Fruit fly (Drosophila melanogaster): Measurements from ENCODE around the gene CG7878.

The CG7878 gene

DNA sequence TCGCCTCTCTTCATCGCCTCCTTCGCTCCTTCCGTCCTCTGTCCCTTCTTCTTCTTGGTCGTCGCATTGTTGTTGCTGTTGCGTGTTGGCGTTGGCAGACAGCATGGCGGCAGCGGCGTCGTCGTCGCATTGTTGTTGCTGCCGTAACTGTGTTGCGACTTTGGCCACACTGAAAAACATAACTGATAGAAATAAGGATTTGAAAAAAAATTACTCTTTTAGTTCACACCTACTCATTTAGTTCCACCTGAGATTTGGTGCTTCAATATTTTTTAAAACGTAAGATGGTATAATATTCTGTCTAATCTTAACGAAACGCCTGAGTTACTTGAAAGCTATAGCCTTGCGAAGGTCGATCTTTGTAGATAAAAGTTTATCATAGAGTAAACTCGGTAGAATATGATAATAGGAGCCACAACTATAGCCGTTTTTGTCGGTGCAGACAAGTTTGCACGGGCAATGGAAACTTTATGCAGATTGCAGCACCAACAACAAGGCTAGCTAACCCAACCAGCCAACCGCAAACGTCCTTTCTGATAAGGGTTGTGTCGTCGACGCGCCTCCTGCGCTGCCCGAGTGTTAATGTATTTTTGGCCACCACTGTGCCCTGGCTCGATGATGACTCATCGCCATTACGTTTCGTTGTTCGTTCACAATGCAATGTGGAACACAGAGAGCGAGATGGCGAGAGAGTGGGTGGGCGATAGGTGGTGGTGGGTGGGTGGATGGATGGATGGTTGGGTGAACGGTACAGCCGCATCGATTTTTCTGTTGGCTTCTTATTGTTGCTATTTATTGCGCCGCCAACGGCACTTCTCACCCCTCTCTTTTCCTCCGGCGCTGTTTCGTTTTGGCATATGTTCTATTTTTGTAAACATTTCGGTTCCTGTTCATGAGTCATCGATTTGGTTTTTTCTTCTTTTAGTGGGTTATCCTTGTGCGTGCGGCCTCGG is 9.4 kb upstream of the CG7878 start:
- no peak for TF ChIP-seq insv (optimal IDR thresholded peaks at IDR 0.05)
- TF ChIP-seq h (optimal IDR thresholded peaks at IDR 0.05), result no peak

DNA sequence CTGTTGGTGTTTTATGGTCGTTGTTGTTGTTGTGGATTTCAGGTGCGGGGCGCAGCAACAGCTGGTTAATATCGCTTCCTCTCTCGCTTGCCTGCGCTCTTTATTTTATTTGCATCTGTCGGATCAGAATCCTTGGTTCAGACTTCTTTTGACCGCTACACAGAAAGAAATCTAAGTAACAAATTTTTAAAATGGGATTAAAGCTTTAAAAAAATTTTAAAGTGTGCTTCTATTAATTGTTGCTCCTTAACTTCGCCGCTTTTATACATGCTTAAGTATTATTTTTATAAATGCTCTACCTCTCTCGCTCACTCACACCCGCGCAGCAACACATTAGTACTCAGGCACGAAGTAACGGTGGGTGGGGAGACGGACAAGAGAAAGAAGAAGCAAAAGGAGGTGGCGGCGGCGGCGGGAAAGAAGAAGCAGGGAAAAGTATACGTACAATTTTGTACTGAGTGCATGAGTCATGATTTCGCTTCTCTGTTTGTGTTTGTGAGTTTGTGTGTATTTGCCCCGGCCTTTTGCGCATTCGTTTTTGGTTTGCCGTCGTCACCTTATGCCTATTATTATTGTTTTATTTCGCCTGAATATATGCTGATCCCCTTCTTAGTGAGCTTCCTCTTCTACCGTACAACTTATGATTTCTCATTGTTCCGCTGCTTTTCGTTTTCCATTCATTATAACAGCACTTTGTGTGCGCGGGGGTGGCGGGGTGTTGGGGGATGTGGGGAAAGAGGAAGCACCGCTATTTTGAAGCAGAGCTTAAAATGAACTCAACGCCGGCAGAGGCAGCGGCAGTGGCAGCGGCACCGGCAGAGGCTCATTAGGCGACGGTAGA is 8.5 kb upstream of the CG7878 start:
- TF ChIP-seq Sin3A (optimal IDR thresholded peaks at IDR 0.05), result no peak
- TF ChIP-seq insv (optimal IDR thresholded peaks at IDR 0.05), result no peak
- TF ChIP-seq Myc (optimal IDR thresholded peaks at IDR 0.05), result no peak
- TF ChIP-seq h (optimal IDR thresholded peaks at IDR 0.05), result no peak
- TF ChIP-seq ttk (optimal IDR thresholded peaks at IDR 0.05), result no peak
- TF ChIP-seq psq (optimal IDR thresholded peaks at IDR 0.05), result no peak

DNA sequence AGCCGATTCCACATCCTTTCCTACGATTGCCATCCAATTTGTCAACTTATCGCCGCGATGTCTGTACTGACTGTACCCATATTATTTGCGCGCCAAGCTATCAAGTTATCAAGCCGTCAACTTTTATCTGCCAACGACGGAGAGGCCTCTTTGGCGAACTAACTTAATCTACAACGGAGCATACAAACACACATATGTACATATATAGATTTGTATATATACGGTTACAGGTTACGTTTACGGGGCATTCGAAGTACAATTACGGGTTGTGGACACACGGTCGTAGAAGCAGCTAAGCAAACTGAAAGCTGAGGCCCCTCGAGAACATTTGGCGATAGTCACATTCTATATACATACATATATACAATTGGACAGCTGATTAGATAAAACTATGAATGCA is 7.3 kb upstream of the CG7878 start:
- TF ChIP-seq h (optimal IDR thresholded peaks at IDR 0.05) (no peak), psq (optimal IDR thresholded peaks at IDR 0.05) (no peak), ttk (optimal IDR thresholded peaks at IDR 0.05) (no peak), insv (optimal IDR thresholded peaks at IDR 0.05) (no peak), Myc (optimal IDR thresholded peaks at IDR 0.05) (no peak), Sin3A (optimal IDR thresholded peaks at IDR 0.05) (no peak)

DNA sequence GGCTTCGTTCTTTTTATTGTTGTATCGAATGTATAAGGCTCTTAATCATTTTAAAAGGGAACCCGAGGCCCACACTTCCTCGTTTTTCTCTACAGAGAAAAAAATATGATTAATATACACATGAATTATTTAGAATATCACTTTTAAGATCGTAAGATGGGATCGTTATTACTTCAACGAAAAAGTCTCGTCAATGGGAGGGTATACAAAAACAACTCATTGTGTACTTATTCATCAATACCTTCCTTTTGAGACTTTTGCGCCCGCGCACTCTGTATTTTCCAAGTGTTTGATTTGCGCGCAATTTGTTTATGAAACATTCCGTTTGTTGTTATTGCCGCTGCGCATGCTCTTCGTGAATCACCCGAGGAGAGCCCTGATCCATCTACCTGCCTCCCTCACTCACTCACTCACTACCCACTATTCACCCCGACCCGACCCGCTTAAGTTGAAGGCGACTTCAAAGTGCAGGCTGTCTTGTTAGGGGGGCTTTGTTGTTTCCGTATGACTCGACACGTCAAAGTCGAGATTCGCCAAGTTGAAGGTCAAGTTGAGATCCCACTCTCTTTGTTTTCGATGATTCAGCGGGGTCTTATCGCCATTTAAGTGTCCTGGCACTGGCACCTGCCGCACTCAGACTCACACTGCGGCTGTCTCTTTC is 6.4 kb upstream of the CG7878 start:
- TF ChIP-seq Myc (optimal IDR thresholded peaks at IDR 0.05) (no peak), psq (optimal IDR thresholded peaks at IDR 0.05) (no peak), Sin3A (optimal IDR thresholded peaks at IDR 0.05) (no peak), insv (optimal IDR thresholded peaks at IDR 0.05) (no peak), ttk (optimal IDR thresholded peaks at IDR 0.05) (no peak), h (optimal IDR thresholded peaks at IDR 0.05) (no peak)

DNA sequence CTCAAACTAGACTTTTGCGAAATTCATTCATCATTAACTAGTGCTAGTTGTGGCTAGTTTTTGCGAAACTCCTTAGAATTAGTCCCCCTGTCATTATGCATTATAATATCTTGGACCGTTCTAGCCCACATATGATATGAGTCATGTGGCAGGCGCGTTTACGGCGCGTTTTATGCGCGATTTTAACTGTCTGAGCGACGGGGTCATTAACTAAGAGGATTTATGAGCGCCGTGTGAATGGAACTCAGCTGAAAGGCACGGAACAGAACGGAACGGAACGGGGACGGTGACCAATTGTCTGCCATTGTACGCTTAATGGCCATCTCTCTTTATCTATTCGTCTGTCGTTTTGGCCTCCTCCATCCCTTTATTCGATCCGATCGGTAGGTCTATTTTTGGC is 4.5 kb upstream of the CG7878 start:
- no peak for TF ChIP-seq Myc (optimal IDR thresholded peaks at IDR 0.05)
- TF ChIP-seq ttk (optimal IDR thresholded peaks at IDR 0.05), result no peak
- TF ChIP-seq insv (optimal IDR thresholded peaks at IDR 0.05), result no peak
- no peak for TF ChIP-seq psq (optimal IDR thresholded peaks at IDR 0.05)
- no peak for TF ChIP-seq h (optimal IDR thresholded peaks at IDR 0.05)
- TF ChIP-seq Sin3A (optimal IDR thresholded peaks at IDR 0.05), result no peak

DNA sequence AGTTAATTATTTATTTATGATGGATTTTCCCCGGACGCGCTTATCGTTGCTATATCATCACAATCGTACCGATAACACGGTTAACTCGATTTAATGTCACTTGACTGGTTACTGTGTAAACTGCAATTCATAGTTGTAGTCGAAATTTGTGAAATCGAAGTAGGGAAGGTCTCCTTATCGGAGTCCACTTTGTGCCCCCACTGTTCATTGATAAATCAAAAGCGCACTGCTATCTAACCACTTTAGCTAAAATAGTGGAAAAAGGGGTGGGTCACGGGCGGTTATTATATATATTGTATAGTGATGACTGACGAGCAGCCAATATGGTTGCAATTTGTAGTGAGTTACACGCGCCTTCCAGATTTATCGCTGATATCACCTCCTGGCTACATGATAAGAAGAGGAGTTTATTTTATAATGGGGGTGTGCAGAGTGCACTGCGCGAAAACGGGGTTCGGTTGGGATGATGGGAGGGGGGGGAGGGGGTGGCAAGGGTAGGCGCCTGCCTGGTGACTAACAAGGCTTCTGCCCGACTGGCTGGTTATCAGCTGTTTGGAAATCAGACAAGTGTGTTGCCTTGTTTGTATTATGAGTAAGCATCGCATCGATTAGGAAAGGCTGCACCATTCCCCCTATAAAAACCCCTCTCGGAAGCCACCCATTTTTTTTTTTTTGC is 3.6 kb upstream of the CG7878 start:
- TF ChIP-seq ttk (optimal IDR thresholded peaks at IDR 0.05), result no peak
- no peak for TF ChIP-seq psq (optimal IDR thresholded peaks at IDR 0.05)
- no peak for TF ChIP-seq insv (optimal IDR thresholded peaks at IDR 0.05)
- TF ChIP-seq Myc (optimal IDR thresholded peaks at IDR 0.05), result no peak
- no peak for TF ChIP-seq Sin3A (optimal IDR thresholded peaks at IDR 0.05)
- no peak for TF ChIP-seq h (optimal IDR thresholded peaks at IDR 0.05)

DNA sequence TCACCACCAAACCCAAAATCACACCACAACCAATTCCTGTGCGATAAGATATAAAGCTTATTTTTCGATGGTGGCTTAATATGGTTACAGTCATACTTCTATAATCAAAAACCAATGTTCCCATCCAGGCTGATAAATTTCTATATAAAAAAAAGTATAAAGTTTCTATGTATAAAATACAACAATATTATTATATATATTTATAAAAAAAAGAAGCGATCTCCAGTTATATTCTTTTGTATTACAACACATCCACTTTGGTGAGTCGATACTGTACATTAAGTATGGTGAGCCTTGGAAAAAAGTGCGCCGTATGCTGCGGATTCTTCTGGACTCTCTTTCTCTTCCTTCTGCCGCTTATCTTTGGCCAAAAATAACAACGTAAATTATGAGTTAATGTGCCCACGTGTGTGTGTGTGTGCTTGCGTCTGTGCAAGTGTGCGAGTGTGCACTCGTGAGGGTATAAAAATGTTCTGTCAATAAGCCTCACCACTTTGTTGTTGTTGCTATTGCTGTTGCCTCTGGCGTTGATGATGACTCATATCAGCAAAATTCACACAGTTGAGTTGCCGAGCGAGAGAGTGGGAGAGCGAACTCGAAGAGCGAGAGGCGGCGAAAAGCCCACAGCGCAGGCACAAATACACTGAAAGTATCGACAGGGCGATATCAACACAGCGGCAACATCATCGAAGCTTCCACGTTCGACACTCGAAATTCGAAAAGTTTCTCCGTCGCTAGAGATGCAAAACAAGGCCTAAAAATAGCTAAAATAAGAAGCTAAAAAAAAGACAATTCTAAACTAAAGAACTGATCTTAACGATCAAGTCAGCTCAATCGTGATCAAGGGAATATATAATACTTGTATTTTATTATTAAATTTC is 2.8 kb upstream of the CG7878 start:
- no peak for TF ChIP-seq psq (optimal IDR thresholded peaks at IDR 0.05)
- no peak for TF ChIP-seq h (optimal IDR thresholded peaks at IDR 0.05)
- TF ChIP-seq insv (optimal IDR thresholded peaks at IDR 0.05), result no peak
- TF ChIP-seq Sin3A (optimal IDR thresholded peaks at IDR 0.05), result no peak
- TF ChIP-seq Myc (optimal IDR thresholded peaks at IDR 0.05), result no peak
- no peak for TF ChIP-seq ttk (optimal IDR thresholded peaks at IDR 0.05)

DNA sequence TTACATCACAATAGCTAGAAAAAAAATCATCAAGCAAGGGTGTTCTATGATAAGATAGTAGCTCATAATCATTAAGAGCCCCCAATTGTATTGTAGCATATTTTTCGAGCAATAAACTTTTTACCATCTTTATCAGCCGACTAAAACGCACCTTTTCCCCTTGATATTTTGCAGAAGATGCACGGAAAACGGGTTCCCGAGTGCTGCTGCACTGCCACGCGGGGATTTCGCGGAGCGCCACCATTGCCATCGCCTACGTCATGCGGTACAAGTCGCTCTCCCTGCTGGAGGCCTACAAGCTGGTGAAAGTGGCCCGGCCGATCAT is 2.2 kb upstream of the CG7878 start:
- TF ChIP-seq ttk (optimal IDR thresholded peaks at IDR 0.05) (no peak), Myc (optimal IDR thresholded peaks at IDR 0.05) (no peak), Sin3A (optimal IDR thresholded peaks at IDR 0.05) (no peak), psq (optimal IDR thresholded peaks at IDR 0.05) (no peak), insv (optimal IDR thresholded peaks at IDR 0.05) (no peak), h (optimal IDR thresholded peaks at IDR 0.05) (no peak)

DNA sequence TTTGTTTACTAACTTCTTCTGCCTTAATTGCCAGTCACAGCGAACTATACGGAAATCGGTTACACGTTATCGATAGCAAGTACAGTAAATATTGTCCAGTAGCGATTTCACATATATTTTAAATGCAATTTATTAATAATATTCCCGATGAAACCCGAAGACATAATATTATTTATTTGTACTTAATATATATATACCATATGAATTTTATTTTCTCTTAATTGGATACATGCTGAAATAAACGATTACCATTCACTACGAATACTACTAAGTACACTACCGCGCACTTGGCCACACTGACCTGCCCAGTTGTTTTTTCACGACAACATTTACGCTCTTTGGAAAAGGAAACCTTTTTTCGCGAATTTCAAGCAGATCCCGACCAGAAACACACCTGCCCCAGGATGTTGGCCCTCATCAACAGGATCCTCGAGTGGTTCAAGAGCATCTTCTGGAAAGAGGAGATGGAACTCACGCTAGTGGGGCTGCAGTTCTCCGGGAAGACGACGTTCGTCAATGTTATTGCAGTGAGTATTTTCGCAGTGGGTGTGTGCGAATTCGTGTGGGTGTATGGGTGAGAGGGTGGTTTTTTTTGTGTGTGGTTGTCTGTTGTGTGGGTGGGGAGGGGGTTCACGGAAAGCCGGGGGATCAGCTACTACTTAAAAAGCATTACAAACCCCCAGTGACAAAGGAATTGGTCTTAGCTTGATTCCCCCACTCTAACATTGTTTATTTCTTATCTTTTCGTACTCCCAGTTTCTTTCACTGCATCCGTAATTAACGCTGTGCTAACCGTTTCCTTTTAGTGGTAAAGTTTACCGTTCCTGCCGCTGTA is 4.0 kb downstream of the CG7878 start, which contains the start of the genes CG9667 and Arl8:
CG9667 (minus strand) TSS at position 42 of the 835 bp plus-strand sequence.
Arl8 (plus strand) TSS at position 290 of the 835 bp plus-strand sequence.
- no peak for TF ChIP-seq Myc (optimal IDR thresholded peaks at IDR 0.05)
- TF ChIP-seq Sin3A (optimal IDR thresholded peaks at IDR 0.05), result no peak
- TF ChIP-seq psq (optimal IDR thresholded peaks at IDR 0.05), result no peak

DNA sequence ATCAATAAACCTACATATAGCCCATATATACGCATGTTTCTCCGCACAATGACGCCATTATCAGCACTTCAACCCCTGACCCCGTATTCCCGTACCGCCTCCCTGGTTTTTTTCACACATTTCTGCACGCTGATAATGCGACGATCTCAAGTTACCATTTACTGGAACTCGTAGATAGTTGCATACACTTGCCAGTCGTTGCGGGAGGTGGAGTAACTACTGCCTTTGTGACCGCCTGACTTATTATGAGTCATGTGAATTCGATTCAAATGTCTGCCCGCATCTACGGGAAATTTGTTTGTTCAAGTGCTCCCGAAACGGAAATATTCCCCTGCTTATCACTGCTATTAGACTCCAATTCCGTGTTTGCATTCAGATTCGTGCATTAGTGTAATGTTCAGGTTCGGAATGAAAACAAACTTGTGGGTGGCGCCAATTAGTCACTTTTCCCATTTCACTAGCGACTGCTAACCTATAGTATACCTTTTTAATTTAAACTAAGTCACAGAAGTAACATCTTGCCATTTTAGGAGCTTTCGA is 4.7 kb downstream of the CG7878 start:
- no peak for TF ChIP-seq ttk (optimal IDR thresholded peaks at IDR 0.05)
- TF ChIP-seq Myc (optimal IDR thresholded peaks at IDR 0.05), result no peak
- TF ChIP-seq Sin3A (optimal IDR thresholded peaks at IDR 0.05), result no peak
- no peak for TF ChIP-seq psq (optimal IDR thresholded peaks at IDR 0.05)
- no peak for TF ChIP-seq h (optimal IDR thresholded peaks at IDR 0.05)
- no peak for TF ChIP-seq insv (optimal IDR thresholded peaks at IDR 0.05)

Data from Kc167 (cell line).